Fruit fly (Drosophila melanogaster) whole organism, adult: ENCODE results near the gene CG9806.

ENCODE experiments used
- CG11617 ChIP-seq: fragments of 200-800 bp; sonication (Bioruptor generic); optimal IDR thresholded peaks from 2 replicates; lab custom pipeline; 2017; ENCODE audit warnings: mild to moderate bottlenecking, missing biosample characterization, missing genetic modification reagents, missing genetic modification characterization
- CG5204 ChIP-seq: fragments of 200-800 bp; sonication (Bioruptor generic); optimal IDR thresholded peaks from 2 replicates; lab custom pipeline; 2016; ENCODE audit warnings: missing biosample characterization, missing genetic modification characterization
- CG7045 ChIP-seq: fragments of 200-800 bp; sonication (Bioruptor generic); optimal IDR thresholded peaks from 2 replicates; lab custom pipeline; 2017; ENCODE audit warnings: missing biosample characterization, mild to moderate bottlenecking, missing genetic modification characterization
- Clk ChIP-seq: fragments of 200-800 bp; sonication (Bioruptor generic); optimal IDR thresholded peaks from 2 replicates; lab custom pipeline; 2017; ENCODE audit warnings: missing biosample characterization, missing genetic modification characterization
- Hr96 ChIP-seq: fragments of 200-800 bp; sonication (Bioruptor generic); optimal IDR thresholded peaks from 2 replicates; lab custom pipeline; 2016; ENCODE audit warnings: missing biosample characterization, missing genetic modification characterization
- Mnt ChIP-seq: fragments of 200-800 bp; sonication (Bioruptor generic); optimal IDR thresholded peaks from 2 replicates; lab custom pipeline; 2016; ENCODE audit warnings: missing biosample characterization, mild to moderate bottlenecking, missing genetic modification characterization
- bab1 ChIP-seq: fragments of 200-800 bp; sonication (Bioruptor generic); optimal IDR thresholded peaks from 3 replicates; lab custom pipeline; 2019; ENCODE audit warnings: missing biosample characterization, mild to moderate bottlenecking, missing genetic modification characterization, moderate library complexity
- cic ChIP-seq: fragments of 200-800 bp; sonication (Bioruptor generic); optimal IDR thresholded peaks from 2 replicates; lab custom pipeline; 2017; ENCODE audit warnings: missing biosample characterization, mild to moderate bottlenecking, missing genetic modification characterization, moderate library complexity
- kay ChIP-seq: fragments of 200-800 bp; sonication (Bioruptor generic); peaks from one replicate; lab custom pipeline; 2016; ENCODE audit warnings: missing biosample characterization, missing genetic modification characterization, borderline replicate concordance
- tj ChIP-seq: fragments of 200-800 bp; sonication (Bioruptor generic); optimal IDR thresholded peaks from 3 replicates; lab custom pipeline; 2017; ENCODE audit warnings: missing biosample characterization, mild to moderate bottlenecking, missing genetic modification characterization, moderate library complexity
- toe ChIP-seq: fragments of 200-800 bp; sonication (Bioruptor generic); optimal IDR thresholded peaks from 2 replicates; lab custom pipeline; 2016; ENCODE audit warnings: missing biosample characterization, missing genetic modification characterization

DNA sequence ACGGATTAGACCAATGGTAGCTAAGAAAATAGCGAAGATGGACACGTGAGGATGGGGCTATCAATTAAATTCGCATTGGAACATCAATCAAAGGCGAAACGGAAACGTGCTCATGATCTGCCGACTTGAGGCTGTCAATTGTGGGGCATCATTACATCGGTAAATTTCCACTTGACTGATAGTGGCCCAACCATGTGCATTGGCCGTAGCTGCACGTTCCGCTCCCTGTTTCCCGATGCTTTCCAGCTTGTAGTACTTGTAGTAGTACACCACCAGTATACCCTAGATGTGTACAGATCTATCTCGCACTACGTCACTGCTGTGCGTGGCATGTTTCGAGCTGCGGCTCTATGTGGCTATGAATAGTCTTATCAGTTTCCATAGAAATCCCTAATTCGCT, 27.6 kb downstream of the CG9806 start:
- TF ChIP-seq CG5204 (no peak), kay (GFP tag; lab: Kevin White, UChicago) (no peak), tj (no peak), CG7045 (GFP tag; lab: Kevin White, UChicago) (no peak), Clk (no peak), CG11617 (GFP tag; lab: Kevin White, UChicago) (no peak), cic (no peak), bab1 (GFP tag; lab: Kevin White, UChicago) (no peak), toe (no peak), Mnt (peak; percentile 2), Hr96 (GFP tag; lab: Kevin White, UChicago) (no peak)
